Fruit fly (Drosophila melanogaster) whole organism, embryonic: ENCODE data around the gene blanks.

Experiments used
- Dbx ChIP-seq: fragments of 200-800 bp; sonication (Bioruptor generic); IDR thresholded peaks from 3 replicates; pipeline ENCODE4 v1.3.6; 2022; ENCODE audit warnings: missing biosample characterization, missing genetic modification characterization
- Dref ChIP-seq: fragments of 200-800 bp; sonication (Bioruptor generic); IDR thresholded peaks from 2 replicates; pipeline ENCODE4 v1.3.6; 2022; ENCODE audit warnings: missing biosample characterization, missing genetic modification characterization

- TF ChIP-seq Dref (GFP tag; lab: Robert Waterston, UW): no peak
- TF ChIP-seq Dbx (GFP tag; lab: Robert Waterston, UW): no peak
Observed at dm6 chr3L:5540637-5541241, 42.0 kb upstream of the blanks start.
